Fruit fly (Drosophila melanogaster): Measurements from ENCODE around the gene CG3769.

CG3769 gene

dm6 chr2L:9388013-9388605, 47.1 kb upstream of the CG3769 start (continued):
- peak; percentile 51 for TF ChIP-seq phol (tag; optimal IDR thresholded peaks at IDR 0.05)
- no peak for TF ChIP-seq CG1024 (GFP tag; IDR thresholded peaks at IDR 0.05)
- peak; percentile 50; the same call in 1 of the 3 replicates for TF ChIP-seq CG14050 (GFP tag; IDR thresholded peaks at IDR 0.05)
- peak; percentile 87; the same call in 3 of the 4 replicates for TF ChIP-seq Gug (GFP tag; IDR thresholded peaks at IDR 0.05)
- 0 out of 3 replicates have a peak, but pooled peaks have one; percentile 32 for TF ChIP-seq ci (GFP tag; IDR thresholded peaks at IDR 0.05)
- 0 out of 2 replicates have a peak, but pooled peaks have one; percentile 22 for TF ChIP-seq cas (GFP tag; IDR thresholded peaks at IDR 0.05)
- peak; percentile 15 for TF ChIP-seq CG5245 (GFP tag; optimal IDR thresholded peaks at IDR 0.05)
- no peak for TF ChIP-seq CG6854 (GFP tag; optimal IDR thresholded peaks at IDR 0.05)
- TF ChIP-seq CG42726 (GFP tag; IDR thresholded peaks at IDR 0.05; ENCODE audit: partially characterized antibody): no peak
- peak; percentile 25 for TF ChIP-seq abd-A (tag; optimal IDR thresholded peaks at IDR 0.05)
- TF ChIP-seq lola (GFP tag; optimal IDR thresholded peaks at IDR 0.05): no peak
- peak in 1 of 2 experiments; percentile 85 for TF ChIP-seq bsh (GFP tag; optimal IDR thresholded peaks at IDR 0.05)
- no peak for TF ChIP-seq amos (GFP tag; IDR thresholded peaks at IDR 0.05; ENCODE audit: partially characterized antibody)
- no peak for TF ChIP-seq sna (GFP tag; IDR thresholded peaks at IDR 0.05; ENCODE audit: partially characterized antibody)
- TF ChIP-seq Sry-β (GFP tag; optimal IDR thresholded peaks at IDR 0.05): no peak
- TF ChIP-seq Dip2 (GFP tag; IDR thresholded peaks at IDR 0.05): no peak
- 0 out of 3 replicates have a peak, but pooled peaks have one; percentile 27 for TF ChIP-seq ase (GFP tag; IDR thresholded peaks at IDR 0.05)
- peak; percentile 61; the same call in 2 of the 3 replicates for TF ChIP-seq CG11695 (GFP tag; IDR thresholded peaks at IDR 0.05)
- peak; percentile 24 for TF ChIP-seq CG17568 (GFP tag; optimal IDR thresholded peaks at IDR 0.05)
- TF ChIP-seq CG17361 (GFP tag; IDR thresholded peaks at IDR 0.05): peak; percentile 29; the same call in 1 of the 3 replicates
- peak; percentile 65 for TF ChIP-seq CG16815 (GFP tag; optimal IDR thresholded peaks at IDR 0.05)
- no peak for TF ChIP-seq CG11093 (GFP tag; IDR thresholded peaks at IDR 0.05)
- TF ChIP-seq knrl (GFP tag; IDR thresholded peaks at IDR 0.05; ENCODE audit: partially characterized antibody): no peak
- peak; percentile 49 for TF ChIP-seq nmo (GFP tag; optimal IDR thresholded peaks at IDR 0.05)
- peak; percentile 82 for TF ChIP-seq CG13894 (tag; optimal IDR thresholded peaks at IDR 0.05)
- no peak for TF ChIP-seq prd (optimal IDR thresholded peaks at IDR 0.05)
- peak; percentile 66 for TF ChIP-seq prd (GFP tag; IDR thresholded peaks at IDR 0.05)
- TF ChIP-seq Hmx (GFP tag; optimal IDR thresholded peaks at IDR 0.05): peak; percentile 44
- TF ChIP-seq CG9215 (GFP tag; IDR thresholded peaks at IDR 0.05): peak; percentile 58
- TF ChIP-seq CG10654 (GFP tag; optimal IDR thresholded peaks at IDR 0.05): peak; percentile 46
- TF ChIP-seq CG4617 (GFP tag; optimal IDR thresholded peaks at IDR 0.05; ENCODE audit: borderline replicate concordance): no peak
- no peak for TF ChIP-seq CG15073 (GFP tag; optimal IDR thresholded peaks at IDR 0.05)
- peak; percentile 61 for TF ChIP-seq bab2 (GFP tag; optimal IDR thresholded peaks at IDR 0.05)
- peak; percentile 87 for TF ChIP-seq sens (GFP tag)
- TF ChIP-seq maf-S (GFP tag; optimal IDR thresholded peaks at IDR 0.05): peak; percentile 71
- no peak for TF ChIP-seq CG7928 (GFP tag; optimal IDR thresholded peaks at IDR 0.05)
- no peak for TF ChIP-seq CG43689 (GFP tag; IDR thresholded peaks at IDR 0.05)
- TF ChIP-seq PHDP (tag; optimal IDR thresholded peaks at IDR 0.05): peak; percentile 69
- no peak for TF ChIP-seq dan (GFP tag; IDR thresholded peaks at IDR 0.05)
- TF ChIP-seq CG5180 (GFP tag; optimal IDR thresholded peaks at IDR 0.05): no peak
- TF ChIP-seq CG2889 (GFP tag; IDR thresholded peaks at IDR 0.05): 0 out of 3 replicates have a peak, but pooled peaks have one; percentile 22
- TF ChIP-seq Hr78 (GFP tag; optimal IDR thresholded peaks at IDR 0.05): no peak
- no peak for TF ChIP-seq CG32767 (GFP tag; IDR thresholded peaks at IDR 0.05)
- TF ChIP-seq danr (GFP tag; IDR thresholded peaks at IDR 0.05): peak; percentile 52; the same call in 1 of the 2 replicates
- peak; percentile 75 for TF ChIP-seq D19B (GFP tag; optimal IDR thresholded peaks at IDR 0.05)
- TF ChIP-seq crp (GFP tag; optimal IDR thresholded peaks at IDR 0.05): peak in 1 of 2 experiments; percentile 14
- TF ChIP-seq aop (GFP tag; IDR thresholded peaks at IDR 0.05): peak; percentile 45; the same call in 1 of the 2 replicates
- TF ChIP-seq gem (tag; optimal IDR thresholded peaks at IDR 0.05): peak; percentile 78
- no peak for TF ChIP-seq pfk (GFP tag; optimal IDR thresholded peaks at IDR 0.05)
